Worm (Caenorhabditis elegans) whole organism, L4 larva: ENCODE results near the gene irg-4.
"Not testable (repeated sequence)": the region's sequence is repeated elsewhere in the genome, so short reads cannot be mapped to it uniquely, and the experiment has no call there.

Experiments
- F26F4.8 ChIP-seq: fragments of 200-800 bp; sonication (Bioruptor generic); conservative IDR thresholded peaks from 2 replicates; pipeline ENCODE4 v1.3.6; 2022; ENCODE audit warnings: missing genetic modification characterization, missing compliant biosample characterization
- T20F7.1 ChIP-seq: fragments of 200-800 bp; sonication (Bioruptor generic); optimal IDR thresholded peaks from 2 replicates; lab custom pipeline; 2018; ENCODE audit warnings: mild to moderate bottlenecking, missing genetic modification characterization, missing compliant biosample characterization
- aha-1 ChIP-seq: fragments of 150-350 bp; peaks from one replicate; lab custom pipeline; 2014; ENCODE audit warnings: missing biosample characterization, missing genetic modification characterization
- aly-2 ChIP-seq: sonication (generic microtip); optimal IDR thresholded peaks from 2 replicates; lab custom pipeline; 2018; ENCODE audit warnings: missing biosample characterization, missing genetic modification characterization
- dpl-1 ChIP-seq: fragments of 150-350 bp; optimal IDR thresholded peaks from 2 replicates; lab custom pipeline; 2014; ENCODE audit warnings: missing biosample characterization, missing genetic modification reagents, missing genetic modification characterization
- dve-1 ChIP-seq: sonication (generic microtip); optimal IDR thresholded peaks from 2 replicates; lab custom pipeline; 2017; ENCODE audit warnings: antibody characterized with exemption, mild to moderate bottlenecking, missing genetic modification characterization, missing compliant biosample characterization; ENCODE audit not compliant: insufficient read depth
- egl-43 ChIP-seq: fragments of 200-800 bp; sonication (Bioruptor generic); IDR thresholded peaks from 2 replicates; pipeline ENCODE4 v1.3.6; 2022; ENCODE audit warnings: missing genetic modification reagents, missing genetic modification characterization, missing compliant biosample characterization
- fkh-10 ChIP-seq: fragments of 150-350 bp; optimal IDR thresholded peaks from 2 replicates; lab custom pipeline; 2014; ENCODE audit warnings: missing biosample characterization, missing genetic modification reagents, missing genetic modification characterization
- hif-1 ChIP-seq, 2 experiments: sonication (generic microtip); optimal IDR thresholded peaks; 2 replicates each; lab custom pipeline; 2016 to 2017; ENCODE audit warnings: missing compliant biosample characterization in 2 of 2, missing genetic modification characterization in 2 of 2, missing genetic modification reagents in 2 of 2, missing genotype in 2 of 2, mild to moderate bottlenecking in 1 of 2
- hlh-11 ChIP-seq: fragments of 200-800 bp; sonication (Bioruptor generic); optimal IDR thresholded peaks from 2 replicates; lab custom pipeline; 2018; ENCODE audit warnings: mild to moderate bottlenecking, missing genetic modification characterization, missing compliant biosample characterization
- lin-15B ChIP-seq: fragments of 150-350 bp; sonication (generic microtip); optimal IDR thresholded peaks from 3 replicates; lab custom pipeline; 2014; ENCODE audit warnings: missing biosample characterization, missing genetic modification characterization
- spr-3 ChIP-seq: fragments of 200-800 bp; sonication (Bioruptor generic); optimal IDR thresholded peaks from 2 replicates; lab custom pipeline; 2018; ENCODE audit warnings: mild to moderate bottlenecking, missing genetic modification characterization, missing compliant biosample characterization

irg-4 gene

DNA sequence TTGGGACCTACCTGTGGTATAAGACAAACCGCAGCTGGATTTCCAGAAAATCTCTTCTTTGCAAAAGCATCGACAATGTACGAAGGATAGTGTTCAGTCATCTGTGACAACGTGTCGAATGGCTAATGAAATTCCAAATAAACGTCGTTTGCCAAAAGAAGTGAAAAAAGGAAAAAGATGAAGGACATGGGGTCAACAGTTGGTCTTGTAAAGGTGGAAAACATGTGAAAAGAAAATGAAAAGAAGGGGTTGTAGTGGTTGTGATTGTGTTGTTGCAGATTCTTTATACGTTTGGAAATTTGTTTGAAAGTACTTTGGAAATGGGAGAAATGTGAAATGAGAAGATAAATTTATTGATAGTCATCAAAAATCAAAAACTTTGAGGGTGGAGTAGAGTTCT is 41.3 kb downstream of the irg-4 start, which contains the start of gene T04A11.1:
TSS of gene T04A11.1 (minus strand) at position 101 of the 400 bp plus-strand sequence.
- TF ChIP-seq F26F4.8 (GFP tag; lab: Robert Waterston, UW); dpl-1; aly-2: not testable (repeated sequence)

DNA sequence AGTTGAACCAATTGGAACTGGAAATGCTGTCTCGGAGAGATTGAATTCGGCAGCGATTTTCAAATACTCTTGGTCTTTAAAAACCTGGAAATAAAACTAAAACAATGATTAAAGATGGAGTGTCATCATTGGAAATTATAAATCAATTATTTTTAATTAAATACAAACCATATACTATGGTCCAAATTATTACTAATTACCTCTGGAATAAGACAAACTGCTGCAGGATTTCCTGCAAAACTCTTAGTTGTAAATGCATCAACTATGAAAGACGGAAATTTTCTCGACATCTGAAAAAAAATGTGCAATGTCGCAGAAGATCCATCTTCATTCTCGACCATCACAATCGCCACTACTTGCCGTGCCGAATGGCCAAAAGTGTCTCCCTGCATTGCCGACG is 43.1 kb downstream of the irg-4 start, which contains the start of gene igdb-1:
TSS of gene igdb-1 (plus strand) at position 301 of the 400 bp plus-strand sequence.
- TF ChIP-seq hlh-11 (tag; lab: Kevin White, UChicago); spr-3 (GFP tag; lab: Kevin White, UChicago); lin-15B (tag; lab: Kevin White, UChicago): not testable (repeated sequence)

DNA sequence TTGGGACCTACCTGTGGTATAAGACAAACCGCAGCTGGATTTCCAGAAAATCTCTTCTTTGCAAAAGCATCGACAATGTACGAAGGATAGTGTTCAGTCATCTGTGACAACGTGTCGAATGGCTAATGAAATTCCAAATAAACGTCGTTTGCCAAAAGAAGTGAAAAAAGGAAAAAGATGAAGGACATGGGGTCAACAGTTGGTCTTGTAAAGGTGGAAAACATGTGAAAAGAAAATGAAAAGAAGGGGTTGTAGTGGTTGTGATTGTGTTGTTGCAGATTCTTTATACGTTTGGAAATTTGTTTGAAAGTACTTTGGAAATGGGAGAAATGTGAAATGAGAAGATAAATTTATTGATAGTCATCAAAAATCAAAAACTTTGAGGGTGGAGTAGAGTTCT is 48.8 kb downstream of the irg-4 start, which contains the start of gene T04A11.4:
TSS of gene T04A11.4 (minus strand) at position 101 of the 400 bp plus-strand sequence.
- TF ChIP-seq fkh-10 (GFP tag; lab: Kevin White, UChicago); aha-1 (tag; lab: Kevin White, UChicago); egl-43 (GFP tag; lab: Robert Waterston, UW): not testable (repeated sequence)

DNA sequence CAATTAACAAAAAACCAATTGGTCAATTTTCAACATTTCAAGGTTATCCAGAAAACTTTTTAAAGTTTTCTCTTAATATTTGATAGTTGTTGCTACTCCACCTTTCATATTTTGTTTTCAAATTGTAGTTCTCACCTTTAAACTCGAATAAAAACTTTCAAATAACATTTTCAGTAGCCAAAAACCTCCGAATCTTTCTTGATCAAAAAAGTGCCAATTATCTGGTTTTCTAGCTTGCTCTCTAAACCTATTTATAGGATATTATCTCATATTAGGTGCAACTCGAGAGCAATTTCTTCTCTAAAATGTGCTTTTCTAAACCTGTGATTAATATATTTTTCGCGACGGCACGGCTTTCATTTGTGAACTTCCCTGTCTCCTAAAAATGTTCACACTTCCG is 51.6 kb downstream of the irg-4 start, which contains the start of gene sru-26:
TSS of gene sru-26 (plus strand) at position 301 of the 400 bp plus-strand sequence.
- TF ChIP-seq T20F7.1 (GFP tag; lab: Kevin White, UChicago) (no peak), hif-1 (tag; optimal IDR thresholded peaks at IDR 0.05; lab: Kevin White, UChicago) (no peak), dve-1 (no peak)
